Fruit fly (Drosophila melanogaster): ENCODE results near the gene LSm7.

DNA sequence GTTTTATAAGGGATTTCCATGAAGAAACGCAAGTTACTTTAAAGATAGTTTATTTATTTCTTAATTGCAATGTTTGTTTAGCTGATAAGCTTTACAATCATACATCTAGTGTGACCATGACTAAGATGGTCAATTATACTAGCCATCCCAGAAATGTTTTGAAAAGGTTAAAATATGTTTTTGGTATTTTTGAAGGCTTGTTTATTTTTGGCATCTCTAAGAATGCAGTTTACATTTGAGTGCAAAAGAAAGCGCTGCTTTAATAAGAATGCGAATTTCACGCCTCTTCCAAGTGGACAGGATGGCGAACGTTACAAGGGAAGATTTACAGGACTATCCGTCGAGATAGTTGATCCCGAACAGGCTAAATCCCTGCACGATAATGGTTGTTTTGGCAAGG, 13.3 kb downstream of the LSm7 start, which contains the start of gene Tsen2:
- TF ChIP-seq ovo (GFP tag; optimal IDR thresholded peaks at IDR 0.05) (no peak), cnc (optimal IDR thresholded peaks at IDR 0.05) (no peak), bab1 (GFP tag; optimal IDR thresholded peaks at IDR 0.05) (no peak), CG1620 (GFP tag; optimal IDR thresholded peaks at IDR 0.05) (no peak), CG5204 (GFP tag; optimal IDR thresholded peaks at IDR 0.05) (no peak)

Measured in whole organism, adult.